Worm (Caenorhabditis elegans) whole organism, mixed stage, embryonic: Measurements from ENCODE around the gene F45D3.4.

Experiments
- M03D4.4 ChIP-seq: sonication (generic microtip); optimal IDR thresholded peaks from 2 replicates; lab custom pipeline; 2017; ENCODE audit warnings: mild to moderate bottlenecking, missing genetic modification characterization, missing compliant biosample characterization
- bed-3 ChIP-seq: fragments of 200-800 bp; sonication (Bioruptor generic); optimal IDR thresholded peaks from 3 replicates; lab custom pipeline; 2018; ENCODE audit warnings: mild to moderate bottlenecking, missing genetic modification characterization, moderate library complexity, missing compliant biosample characterization
- blmp-1 ChIP-seq: fragments of 150-350 bp; optimal IDR thresholded peaks from 2 replicates; lab custom pipeline; 2014; ENCODE audit warnings: missing biosample characterization, missing genetic modification characterization
- ceh-39 ChIP-seq: fragments of 150-350 bp; optimal IDR thresholded peaks from 2 replicates; lab custom pipeline; 2014; ENCODE audit warnings: missing biosample characterization, missing genetic modification characterization
- ceh-43 ChIP-seq: fragments of 200-800 bp; sonication (Bioruptor generic); optimal IDR thresholded peaks from 2 replicates; lab custom pipeline; 2018; ENCODE audit warnings: mild to moderate bottlenecking, missing genetic modification characterization, moderate library complexity, missing compliant biosample characterization
- ceh-83 ChIP-seq: fragments of 200-800 bp; sonication (Bioruptor generic); optimal IDR thresholded peaks from 2 replicates; lab custom pipeline; 2018; ENCODE audit warnings: mild to moderate bottlenecking, missing genetic modification characterization, missing compliant biosample characterization
- ces-1 ChIP-seq: fragments of 150-350 bp; optimal IDR thresholded peaks from 2 replicates; lab custom pipeline; 2014; ENCODE audit warnings: missing biosample characterization, missing genetic modification reagents, missing genetic modification characterization
- cnd-1 ChIP-seq: fragments of 200-800 bp; sonication (Bioruptor generic); optimal IDR thresholded peaks from 2 replicates; lab custom pipeline; 2018; ENCODE audit warnings: mild to moderate bottlenecking, missing genetic modification characterization, missing compliant biosample characterization
- drap-1 ChIP-seq: fragments of 200-800 bp; sonication (Bioruptor generic); optimal IDR thresholded peaks from 3 replicates; lab custom pipeline; 2018; ENCODE audit warnings: mild to moderate bottlenecking, missing genetic modification characterization, missing compliant biosample characterization
- elt-1 ChIP-seq: sonication (generic microtip); optimal IDR thresholded peaks from 2 replicates; lab custom pipeline; 2017; ENCODE audit warnings: missing genetic modification characterization, mild to moderate bottlenecking, missing compliant biosample characterization, antibody characterized with exemption, moderate library complexity, borderline replicate concordance; ENCODE audit not compliant: insufficient read depth
- elt-3 ChIP-seq: fragments of 150-350 bp; optimal IDR thresholded peaks from 2 replicates; lab custom pipeline; 2014; ENCODE audit warnings: missing biosample characterization, missing genetic modification characterization
- flh-1 ChIP-seq: fragments of 200-800 bp; sonication (Bioruptor generic); optimal IDR thresholded peaks from 2 replicates; lab custom pipeline; 2018; ENCODE audit warnings: mild to moderate bottlenecking, missing genetic modification characterization, moderate library complexity, missing compliant biosample characterization
- ham-2 ChIP-seq: fragments of 200-800 bp; sonication (Bioruptor generic); optimal IDR thresholded peaks from 2 replicates; lab custom pipeline; 2018; ENCODE audit warnings: mild to moderate bottlenecking, missing genetic modification characterization, missing compliant biosample characterization
- hlh-1 ChIP-seq: fragments of 150-350 bp; optimal IDR thresholded peaks from 2 replicates; lab custom pipeline; 2014; ENCODE audit warnings: missing biosample characterization, missing genetic modification reagents, missing genetic modification characterization
- lin-13 ChIP-seq: fragments of 150-350 bp; optimal IDR thresholded peaks from 2 replicates; lab custom pipeline; 2014; ENCODE audit warnings: missing biosample characterization, missing genetic modification characterization
- lin-32 ChIP-seq: fragments of 200-800 bp; sonication (Bioruptor generic); optimal IDR thresholded peaks from 2 replicates; lab custom pipeline; 2018; ENCODE audit warnings: mild to moderate bottlenecking, missing genetic modification characterization, missing compliant biosample characterization
- lsy-2 ChIP-seq: fragments of 150-350 bp; optimal IDR thresholded peaks from 2 replicates; lab custom pipeline; 2014; ENCODE audit warnings: missing biosample characterization, missing genetic modification characterization
- mep-1 ChIP-seq: fragments of 150-350 bp; optimal IDR thresholded peaks from 2 replicates; lab custom pipeline; 2017; ENCODE audit warnings: missing biosample characterization, missing genetic modification reagents, missing genetic modification characterization, inconsistent platforms
- nhr-2 ChIP-seq: fragments of 150-350 bp; optimal IDR thresholded peaks from 2 replicates; lab custom pipeline; 2014; ENCODE audit warnings: missing biosample characterization, missing genetic modification characterization
- nhr-28 ChIP-seq: fragments of 150-350 bp; optimal IDR thresholded peaks from 2 replicates; lab custom pipeline; 2014; ENCODE audit warnings: missing biosample characterization, missing genetic modification characterization
- nhr-76 ChIP-seq: sonication (generic microtip); optimal IDR thresholded peaks from 2 replicates; lab custom pipeline; 2017; ENCODE audit warnings: missing biosample characterization, missing genetic modification characterization
- pha-4 ChIP-seq: fragments of 150-350 bp; optimal IDR thresholded peaks from 2 replicates; lab custom pipeline; 2018; ENCODE audit warnings: missing biosample characterization, missing genetic modification reagents, missing genetic modification characterization
- sem-2 ChIP-seq: fragments of 200-800 bp; sonication (Bioruptor generic); optimal IDR thresholded peaks from 2 replicates; lab custom pipeline; 2018; ENCODE audit warnings: mild to moderate bottlenecking, missing genetic modification characterization, missing compliant biosample characterization
- snpc-4 ChIP-seq: fragments of 150-350 bp; optimal IDR thresholded peaks from 2 replicates; lab custom pipeline; 2014; ENCODE audit warnings: missing biosample characterization, missing genetic modification characterization
- sptf-1 ChIP-seq: sonication (generic microtip); optimal IDR thresholded peaks from 2 replicates; lab custom pipeline; 2017; ENCODE audit warnings: mild to moderate bottlenecking, missing genetic modification characterization, moderate library complexity, missing compliant biosample characterization
- tbx-8 ChIP-seq: fragments of 200-800 bp; sonication (Bioruptor generic); optimal IDR thresholded peaks from 2 replicates; lab custom pipeline; 2018; ENCODE audit warnings: mild to moderate bottlenecking, missing genetic modification characterization, moderate library complexity, missing compliant biosample characterization
- unc-120 ChIP-seq: sonication (generic microtip); optimal IDR thresholded peaks from 2 replicates; lab custom pipeline; 2017; ENCODE audit warnings: missing genetic modification characterization, missing compliant biosample characterization; ENCODE audit not compliant: poor library complexity, severe bottlenecking
- unc-39 ChIP-seq: fragments of 150-350 bp; optimal IDR thresholded peaks from 2 replicates; lab custom pipeline; 2014; ENCODE audit warnings: missing biosample characterization, missing genetic modification characterization
- unc-62 ChIP-seq: fragments of 150-350 bp; optimal IDR thresholded peaks from 2 replicates; lab custom pipeline; 2014; ENCODE audit warnings: missing biosample characterization, missing genetic modification reagents, missing genetic modification characterization
- zip-8 ChIP-seq: fragments of 150-350 bp; optimal IDR thresholded peaks from 2 replicates; lab custom pipeline; 2014; ENCODE audit warnings: missing biosample characterization, missing genetic modification characterization
- ztf-11 ChIP-seq: fragments of 150-350 bp; optimal IDR thresholded peaks from 2 replicates; lab custom pipeline; 2014; ENCODE audit warnings: missing biosample characterization, missing genetic modification characterization

The F45D3.4 gene

DNA sequence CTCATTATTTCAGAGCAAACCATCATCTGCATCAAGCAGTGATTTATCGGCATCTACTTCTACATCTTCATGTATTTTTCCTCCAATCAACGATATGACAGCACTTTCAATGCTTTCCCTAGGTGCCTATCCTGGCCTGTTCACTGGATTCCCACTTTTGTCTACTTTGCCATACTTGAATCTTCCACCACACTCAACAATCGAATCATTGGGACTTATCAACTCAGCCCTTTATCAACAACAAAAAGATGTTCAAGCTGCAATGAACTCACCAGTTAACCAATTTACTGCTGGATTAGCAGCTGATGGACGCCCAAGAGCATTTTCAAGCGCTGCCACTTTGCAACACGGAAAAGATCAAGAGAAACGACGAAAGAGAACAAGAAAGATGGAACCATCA is 11.8 kb downstream of the F45D3.4 start:
- TF ChIP-seq ztf-11 (no peak), snpc-4 (tag; lab: Kevin White, UChicago) (no peak), nhr-28 (no peak), zip-8 (tag; lab: Kevin White, UChicago) (no peak), blmp-1 (tag; lab: Kevin White, UChicago) (no peak), ceh-43 (GFP tag; lab: Kevin White, UChicago) (no peak), lsy-2 (no peak), unc-62 (GFP tag; lab: Kevin White, UChicago) (no peak), mep-1 (no peak), flh-1 (GFP tag; lab: Kevin White, UChicago) (no peak), lin-13 (tag; lab: Kevin White, UChicago) (no peak), unc-39 (tag; lab: Kevin White, UChicago) (no peak)

- TF ChIP-seq ceh-43 (GFP tag; lab: Kevin White, UChicago) = no peak
- TF ChIP-seq lin-32 (GFP tag; lab: Kevin White, UChicago) = no peak
- no peak for TF ChIP-seq pha-4 (tag; lab: Kevin White, UChicago)
- TF ChIP-seq zip-8 (tag; lab: Kevin White, UChicago) = no peak
- no peak for TF ChIP-seq M03D4.4 (tag; lab: Kevin White, UChicago)
- no peak for TF ChIP-seq unc-62 (GFP tag; lab: Kevin White, UChicago)
- TF ChIP-seq elt-1 = no peak
- TF ChIP-seq ceh-83 (GFP tag; lab: Kevin White, UChicago) = no peak
- no peak for TF ChIP-seq elt-3 (tag; lab: Kevin White, UChicago)
Measured at ce11 chrV:12540739-12541138, 12.3 kb downstream of the F45D3.4 start, which contains the start of gene F45D3.2. Gene F45D3.2, plus strand, starts transcription at chrV:12541039.

DNA sequence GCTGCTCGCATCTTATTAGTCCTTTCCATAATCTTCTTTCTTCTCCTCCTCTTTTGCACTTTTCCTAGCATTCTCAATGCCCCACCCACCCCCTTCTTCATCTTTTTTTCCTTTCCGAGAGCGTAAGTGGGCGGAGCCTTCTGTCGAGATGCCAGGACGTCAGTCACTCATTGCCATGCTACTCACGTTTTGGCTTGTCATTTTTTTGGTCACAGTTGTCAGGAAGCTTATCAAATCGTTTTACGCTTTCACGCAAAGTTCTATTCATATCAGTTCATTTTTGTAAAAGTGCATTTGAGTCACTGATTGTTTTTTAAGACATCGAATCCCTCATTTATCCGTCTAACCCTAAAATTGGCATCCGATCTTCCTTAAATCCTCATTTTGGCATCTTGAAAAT is 13.0 kb downstream of the F45D3.4 start:
- TF ChIP-seq lin-13 (tag; lab: Kevin White, UChicago) = no peak
- TF ChIP-seq unc-120 = no peak
- TF ChIP-seq nhr-28 = no peak
- TF ChIP-seq mep-1 = no peak
- no peak for TF ChIP-seq flh-1 (GFP tag; lab: Kevin White, UChicago)
- no peak for TF ChIP-seq sem-2 (GFP tag; lab: Kevin White, UChicago)
- no peak for TF ChIP-seq bed-3 (GFP tag; lab: Kevin White, UChicago)
- no peak for TF ChIP-seq hlh-1 (tag; lab: Kevin White, UChicago)
- no peak for TF ChIP-seq snpc-4 (tag; lab: Kevin White, UChicago)
- TF ChIP-seq elt-1 = no peak
- TF ChIP-seq nhr-76 = no peak
- TF ChIP-seq unc-39 (tag; lab: Kevin White, UChicago) = no peak
- TF ChIP-seq zip-8 (tag; lab: Kevin White, UChicago) = no peak
- no peak for TF ChIP-seq ham-2
- no peak for TF ChIP-seq drap-1 (GFP tag; lab: Kevin White, UChicago)
- TF ChIP-seq M03D4.4 (tag; lab: Kevin White, UChicago) = no peak
- TF ChIP-seq tbx-8 (GFP tag; lab: Kevin White, UChicago) = no peak

DNA sequence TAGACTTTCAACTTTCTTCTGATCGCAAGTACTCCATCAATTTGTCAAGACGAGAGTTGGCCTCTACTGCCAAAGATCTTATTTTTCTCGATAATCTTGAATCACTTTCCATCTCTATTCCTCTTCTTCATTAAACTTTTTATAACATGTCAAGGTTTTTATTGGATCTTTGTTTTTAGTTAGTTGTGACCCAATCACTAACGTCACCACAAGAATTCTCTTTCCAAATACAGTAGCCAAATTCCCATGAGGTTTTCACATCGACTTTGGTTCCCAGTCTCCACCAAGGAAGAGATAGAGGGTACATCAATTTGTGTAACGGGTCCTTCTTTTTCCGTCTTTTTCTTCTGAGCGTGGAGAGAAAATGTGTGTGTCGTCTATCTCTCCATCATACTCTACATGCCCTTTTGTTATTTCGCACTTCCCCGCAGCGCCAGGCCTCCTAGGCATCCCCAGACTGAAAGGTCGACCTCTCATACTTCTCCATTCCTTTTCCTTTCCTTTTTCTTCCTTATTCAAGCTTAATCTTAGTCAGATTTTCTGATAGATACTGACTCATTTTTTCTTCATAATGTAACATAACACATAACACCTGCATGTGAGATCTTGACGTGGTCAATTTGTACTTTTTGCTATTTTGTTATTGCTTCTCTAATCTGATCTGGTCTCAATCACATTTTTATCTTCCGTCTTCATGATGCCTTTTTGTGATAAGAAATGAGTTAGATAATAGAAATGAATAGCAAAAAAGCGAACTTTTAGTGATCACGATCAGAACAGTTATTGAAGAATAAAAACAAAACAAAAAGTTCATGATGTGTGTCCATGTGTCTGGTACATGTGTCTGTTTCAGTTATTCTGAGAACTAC is 13.8 kb downstream of the F45D3.4 start:
- no peak for TF ChIP-seq ceh-83 (GFP tag; lab: Kevin White, UChicago)
- TF ChIP-seq ces-1 (GFP tag; lab: Kevin White, UChicago) = peak; percentile 3
- TF ChIP-seq bed-3 (GFP tag; lab: Kevin White, UChicago) = no peak
- no peak for TF ChIP-seq drap-1 (GFP tag; lab: Kevin White, UChicago)
- TF ChIP-seq ceh-43 (GFP tag; lab: Kevin White, UChicago) = no peak

ce11 chrV:12537505-12537904 is 15.5 kb downstream of the F45D3.4 start:
- TF ChIP-seq elt-1 (no peak), ham-2 (no peak), lsy-2 (no peak), snpc-4 (tag; lab: Kevin White, UChicago) (no peak), sptf-1 (tag; lab: Kevin White, UChicago) (no peak), bed-3 (GFP tag; lab: Kevin White, UChicago) (no peak), blmp-1 (tag; lab: Kevin White, UChicago) (no peak), cnd-1 (tag; lab: Kevin White, UChicago) (no peak), ceh-39 (tag; lab: Kevin White, UChicago) (no peak), unc-62 (GFP tag; lab: Kevin White, UChicago) (no peak), unc-120 (no peak), nhr-28 (no peak), nhr-2 (tag; lab: Kevin White, UChicago) (no peak), ceh-43 (GFP tag; lab: Kevin White, UChicago) (no peak)
